Fruit fly (Drosophila melanogaster) whole organism: ENCODE measurements around the gene CG17199.

Source experiments
- CG8478 ChIP-seq: fragments of >200 bp; optimal IDR thresholded peaks from 2 replicates; lab custom pipeline; 2018; ENCODE audit warnings: inconsistent platforms
- psq ChIP-seq: fragments of >200 bp; optimal IDR thresholded peaks from 2 replicates; lab custom pipeline; 2017
- usp ChIP-seq: fragments of >200 bp; optimal IDR thresholded peaks from 2 replicates; lab custom pipeline; 2017; ENCODE audit warnings: missing biosample characterization, missing genetic modification characterization, mixed read lengths

DNA sequence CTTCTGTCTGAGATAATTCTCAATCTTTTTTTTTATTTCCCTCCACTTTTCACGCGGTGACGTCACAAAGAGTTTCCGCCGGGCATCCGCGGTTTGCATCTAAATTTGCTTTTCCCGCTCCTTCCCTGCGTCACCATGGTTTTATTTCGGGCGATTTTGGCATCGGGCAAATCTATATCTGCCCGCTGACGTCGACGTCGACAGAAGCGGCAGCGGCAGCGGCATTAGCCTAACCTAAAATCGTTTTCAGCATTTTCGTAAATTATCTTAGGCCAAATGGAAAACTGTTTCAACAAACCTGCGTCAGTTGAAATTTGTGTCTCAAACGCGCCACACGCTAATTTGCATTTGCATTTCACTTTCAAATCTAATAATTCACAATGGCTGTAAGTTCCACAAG is 40.5 kb downstream of the CG17199 start, which contains the start of gene CG5023:
- no peak for TF ChIP-seq CG8478 (lab: Kevin White, UChicago)
- TF ChIP-seq psq (lab: Kevin White, UChicago) = no peak
- TF ChIP-seq usp (GFP tag; lab: Kevin White, UChicago) = no peak
